Worm (Caenorhabditis elegans) whole organism, mixed stage, embryonic: ENCODE data around the gene B0284.3.

Experiments used
- drap-1 ChIP-seq: fragments of 200-800 bp; sonication (Bioruptor generic); optimal IDR thresholded peaks from 3 replicates; lab custom pipeline; 2018; ENCODE audit warnings: mild to moderate bottlenecking, missing genetic modification characterization, missing compliant biosample characterization
- mep-1 ChIP-seq: fragments of 150-350 bp; optimal IDR thresholded peaks from 2 replicates; lab custom pipeline; 2017; ENCODE audit warnings: missing biosample characterization, missing genetic modification reagents, missing genetic modification characterization, inconsistent platforms
- nhr-237 ChIP-seq: fragments of 150-350 bp; optimal IDR thresholded peaks from 2 replicates; lab custom pipeline; 2014; ENCODE audit warnings: missing biosample characterization, missing genetic modification characterization
- nhr-28 ChIP-seq: fragments of 150-350 bp; optimal IDR thresholded peaks from 2 replicates; lab custom pipeline; 2014; ENCODE audit warnings: missing biosample characterization, missing genetic modification characterization
- nhr-76 ChIP-seq: sonication (generic microtip); optimal IDR thresholded peaks from 2 replicates; lab custom pipeline; 2017; ENCODE audit warnings: missing biosample characterization, missing genetic modification characterization
- pha-4 ChIP-seq: fragments of 150-350 bp; optimal IDR thresholded peaks from 2 replicates; lab custom pipeline; 2018; ENCODE audit warnings: missing biosample characterization, missing genetic modification reagents, missing genetic modification characterization

DNA sequence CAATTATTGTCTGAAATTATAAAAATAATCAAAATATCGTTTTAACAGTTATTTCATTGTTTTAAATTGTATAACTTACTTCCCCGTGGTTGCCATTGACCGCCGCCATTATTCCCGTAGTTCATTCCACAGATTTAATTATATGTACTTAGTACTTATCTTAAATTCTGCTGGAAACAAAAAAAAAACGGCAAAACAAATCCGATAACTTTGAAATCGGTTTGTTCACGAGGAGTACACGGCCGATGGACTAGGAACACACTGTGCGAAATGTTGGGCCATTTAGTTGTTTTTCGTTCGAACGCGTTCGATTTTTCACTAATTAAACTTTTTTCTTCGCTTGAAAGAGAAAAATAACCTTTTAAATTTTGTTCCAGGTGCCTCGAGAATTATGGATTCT is 36.5 kb downstream of the B0284.3 start, which contains the start of the genes B0285.3 and lcmt-1:
- TF ChIP-seq nhr-28: no peak
- no peak for TF ChIP-seq nhr-76 (tag; lab: Kevin White, UChicago)
- TF ChIP-seq drap-1 (GFP tag; lab: Kevin White, UChicago): no peak
- no peak for TF ChIP-seq nhr-237 (tag; lab: Kevin White, UChicago)
- no peak for TF ChIP-seq mep-1 (tag; lab: Kevin White, UChicago)
- TF ChIP-seq pha-4: no peak
